Worm (Caenorhabditis elegans): ENCODE results near the gene C01G10.14.

DNA sequence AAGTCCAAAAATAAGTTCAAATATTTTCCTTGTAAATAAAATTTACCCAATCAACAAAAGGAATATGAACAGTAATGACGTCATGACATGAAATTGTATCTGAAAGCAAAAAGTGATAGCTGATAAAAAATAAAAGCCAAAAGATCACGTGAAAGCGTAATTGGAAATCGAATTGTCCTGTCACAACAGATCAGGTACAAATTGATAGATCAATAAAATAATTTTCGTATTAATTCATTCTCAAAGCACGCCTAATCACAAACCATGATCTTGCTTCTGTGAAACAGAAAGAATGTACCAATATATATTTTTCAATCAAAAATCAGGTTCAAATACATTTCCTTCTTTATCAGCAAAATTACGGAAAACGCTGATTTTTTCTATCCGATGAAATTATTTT lies 13.8 kb upstream of the C01G10.14 start, which contains the start of gene flor-1:
- TF ChIP-seq ztf-11 (tag; optimal IDR thresholded peaks at IDR 0.05) (no peak), lin-29 (GFP tag; IDR thresholded peaks at IDR 0.05) (no peak), skn-1 (tag; optimal IDR thresholded peaks at IDR 0.05) (no peak), F10B5.3 (tag; optimal IDR thresholded peaks at IDR 0.05) (no peak), ZK546.5 (tag; optimal IDR thresholded peaks at IDR 0.05) (no peak), ama-1 (optimal IDR thresholded peaks at IDR 0.05) (no peak), dve-1 (tag; optimal IDR thresholded peaks at IDR 0.05; ENCODE audit: insufficient read depth) (peak; percentile 20), zag-1 (tag; optimal IDR thresholded peaks at IDR 0.05) (no peak), ces-1 (GFP tag; optimal IDR thresholded peaks at IDR 0.05) (no peak), nhr-237 (tag; optimal IDR thresholded peaks at IDR 0.05) (no peak), php-3 (GFP tag; IDR thresholded peaks at IDR 0.05) (no peak), lin-13 (GFP tag; optimal IDR thresholded peaks at IDR 0.05) (no peak), fkh-10 (GFP tag; optimal IDR thresholded peaks at IDR 0.05) (no peak)
